Worm (Caenorhabditis elegans): ENCODE data around the gene W06D11.5.

Gene W06D11.5

ce11 chrX:12335808-12336207 lies 35.9 kb downstream of the W06D11.5 start, which contains the start of gene srd-48:
TSS of gene srd-48 (plus strand) at chrX:12336108.
- TF ChIP-seq ces-1 (GFP tag; optimal IDR thresholded peaks at IDR 0.05), result no peak
- TF ChIP-seq tbx-8 (GFP tag; optimal IDR thresholded peaks at IDR 0.05), result no peak
- no peak for TF ChIP-seq lin-32 (GFP tag; optimal IDR thresholded peaks at IDR 0.05)
- TF ChIP-seq sem-2 (GFP tag; optimal IDR thresholded peaks at IDR 0.05), result no peak
- no peak for TF ChIP-seq lin-13 (tag; optimal IDR thresholded peaks at IDR 0.05)
- TF ChIP-seq ceh-43 (GFP tag; optimal IDR thresholded peaks at IDR 0.05), result no peak
- TF ChIP-seq sptf-1 (tag; optimal IDR thresholded peaks at IDR 0.05), result no peak
- no peak for TF ChIP-seq flh-1 (GFP tag; optimal IDR thresholded peaks at IDR 0.05)

- TF ChIP-seq lin-13 (tag; optimal IDR thresholded peaks at IDR 0.05) (no peak), M03D4.4 (tag; optimal IDR thresholded peaks at IDR 0.05) (peak; percentile 49), sem-2 (GFP tag; optimal IDR thresholded peaks at IDR 0.05) (peak; percentile 58), unc-62 (GFP tag; optimal IDR thresholded peaks at IDR 0.05) (no peak), nhr-237 (tag; optimal IDR thresholded peaks at IDR 0.05) (no peak), cnd-1 (tag; optimal IDR thresholded peaks at IDR 0.05) (peak; percentile 26), snpc-4 (tag; optimal IDR thresholded peaks at IDR 0.05) (no peak), ceh-83 (GFP tag; optimal IDR thresholded peaks at IDR 0.05) (peak; percentile 72), nhr-28 (tag; optimal IDR thresholded peaks at IDR 0.05) (no peak)
These were observed 38.0 kb downstream of the W06D11.5 start, which contains the start of gene srd-44 for ce11 chrX:12337846-12338490. TSS of gene srd-44 (plus strand) at chrX:12338440.

- TF ChIP-seq ces-1 (GFP tag; optimal IDR thresholded peaks at IDR 0.05), result no peak
- no peak for TF ChIP-seq tbx-8 (GFP tag; optimal IDR thresholded peaks at IDR 0.05)
- TF ChIP-seq mls-2 (tag; optimal IDR thresholded peaks at IDR 0.05), result no peak
- no peak for TF ChIP-seq nhr-2 (tag; optimal IDR thresholded peaks at IDR 0.05)
- TF ChIP-seq sptf-1 (tag; optimal IDR thresholded peaks at IDR 0.05), result no peak
- no peak for TF ChIP-seq M03D4.4 (tag; optimal IDR thresholded peaks at IDR 0.05)
- TF ChIP-seq mab-5 (tag; optimal IDR thresholded peaks at IDR 0.05), result no peak
- no peak for TF ChIP-seq mep-1 (tag; optimal IDR thresholded peaks at IDR 0.05)
- no peak for TF ChIP-seq sem-2 (GFP tag; optimal IDR thresholded peaks at IDR 0.05)
- no peak for TF ChIP-seq nhr-237 (tag; optimal IDR thresholded peaks at IDR 0.05)
- no peak for TF ChIP-seq zip-8 (tag; optimal IDR thresholded peaks at IDR 0.05)
- no peak for TF ChIP-seq nhr-28 (tag; optimal IDR thresholded peaks at IDR 0.05)
- TF ChIP-seq bed-3 (GFP tag; optimal IDR thresholded peaks at IDR 0.05), result no peak
- TF ChIP-seq unc-39 (tag; optimal IDR thresholded peaks at IDR 0.05), result no peak
- TF ChIP-seq ztf-11 (tag; optimal IDR thresholded peaks at IDR 0.05), result no peak
- no peak for TF ChIP-seq elt-3 (tag; optimal IDR thresholded peaks at IDR 0.05)
- no peak for TF ChIP-seq drap-1 (GFP tag; optimal IDR thresholded peaks at IDR 0.05)
- TF ChIP-seq unc-120 (tag; optimal IDR thresholded peaks at IDR 0.05; ENCODE audit: poor library complexity, severe bottlenecking), result no peak
- TF ChIP-seq snpc-4 (tag; optimal IDR thresholded peaks at IDR 0.05), result no peak
- TF ChIP-seq lin-13 (tag; optimal IDR thresholded peaks at IDR 0.05), result no peak
These were observed 41.4 kb downstream of the W06D11.5 start, which contains the start of gene zig-2 for ce11 chrX:12341338-12341737. TSS of gene zig-2 (minus strand) at chrX:12341438.

ce11 chrX:12343279-12343678 lies 43.3 kb downstream of the W06D11.5 start, which contains the start of the genes nspc-9 and nspc-10:
TSS of gene nspc-9 (minus strand) at chrX:12343379.
TSS of gene nspc-10 (plus strand) at chrX:12343609.
- TF ChIP-seq pha-4 (tag; optimal IDR thresholded peaks at IDR 0.05), result no peak
- TF ChIP-seq bed-3 (GFP tag; optimal IDR thresholded peaks at IDR 0.05), result no peak
- TF ChIP-seq elt-3 (tag; optimal IDR thresholded peaks at IDR 0.05), result no peak
- TF ChIP-seq lin-32 (GFP tag; optimal IDR thresholded peaks at IDR 0.05), result no peak
- no peak for TF ChIP-seq mls-2 (tag; optimal IDR thresholded peaks at IDR 0.05)
- TF ChIP-seq flh-1 (GFP tag; optimal IDR thresholded peaks at IDR 0.05), result no peak
- TF ChIP-seq unc-62 (GFP tag; optimal IDR thresholded peaks at IDR 0.05), result no peak

- TF ChIP-seq cnd-1 (tag; optimal IDR thresholded peaks at IDR 0.05) (no peak), nhr-2 (tag; optimal IDR thresholded peaks at IDR 0.05) (no peak), unc-62 (GFP tag; optimal IDR thresholded peaks at IDR 0.05) (no peak), nhr-76 (tag; optimal IDR thresholded peaks at IDR 0.05) (no peak), lin-32 (GFP tag; optimal IDR thresholded peaks at IDR 0.05) (no peak), sem-2 (GFP tag; optimal IDR thresholded peaks at IDR 0.05) (no peak), ceh-43 (GFP tag; optimal IDR thresholded peaks at IDR 0.05) (no peak), nhr-12 (tag; optimal IDR thresholded peaks at IDR 0.05) (no peak), mls-2 (tag; optimal IDR thresholded peaks at IDR 0.05) (no peak)
These were observed 46.8 kb downstream of the W06D11.5 start, which contains the start of gene F42F12.11 for ce11 chrX:12346729-12347128. TSS of gene F42F12.11 (plus strand) at chrX:12347029.

All from whole organism, mixed stage, embryonic.